Fruit fly (Drosophila melanogaster): ENCODE results near the gene CG31145.
A peak's percentile ranks its signal among the peaks of the same experiment; 100 is the strongest.

Gene CG31145

dm6 chr3R:23669401-23670216 is at the start of gene CG31145:
Gene CG31145, minus strand, starts transcription at chr3R:23669659.
- TF ChIP-seq tai (GFP tag; optimal IDR thresholded peaks at IDR 0.05): peak; percentile 96
- TF ChIP-seq pan (optimal IDR thresholded peaks at IDR 0.05): no peak
- TF ChIP-seq dsf (GFP tag; optimal IDR thresholded peaks at IDR 0.05; ENCODE audit: borderline replicate concordance): peak; percentile 89
- peak; percentile 99 for TF ChIP-seq ey (GFP tag; optimal IDR thresholded peaks at IDR 0.05)
- peak; percentile 98 for TF ChIP-seq CG9705 (GFP tag; optimal IDR thresholded peaks at IDR 0.05)
- TF ChIP-seq woc (GFP tag; optimal IDR thresholded peaks at IDR 0.05): peak; percentile 98
- TF ChIP-seq Hr83 (GFP tag; optimal IDR thresholded peaks at IDR 0.05; ENCODE audit: poor library complexity, severe bottlenecking): peak; percentile 61
- peak; percentile 99 for TF ChIP-seq HLH106 (tag; optimal IDR thresholded peaks at IDR 0.05)
- TF ChIP-seq h (GFP tag; optimal IDR thresholded peaks at IDR 0.05): peak; percentile 99
- TF ChIP-seq Jra (GFP tag; optimal IDR thresholded peaks at IDR 0.05): peak; percentile 97
- peak; percentile 99 for TF ChIP-seq br (GFP tag; optimal IDR thresholded peaks at IDR 0.05)
- peak; percentile 92 for TF ChIP-seq CrebA (GFP tag; optimal IDR thresholded peaks at IDR 0.05; ENCODE audit: borderline replicate concordance)
- peak; percentile 96 for TF ChIP-seq brk (GFP tag; optimal IDR thresholded peaks at IDR 0.05)
- TF ChIP-seq Rel (GFP tag; optimal IDR thresholded peaks at IDR 0.05): peak; percentile 94
- TF ChIP-seq Rel (tag; optimal IDR thresholded peaks at IDR 0.05): peak; percentile 84
- TF ChIP-seq psq (GFP tag; optimal IDR thresholded peaks at IDR 0.05): peak; percentile 98
- TF ChIP-seq sage (GFP tag; optimal IDR thresholded peaks at IDR 0.05): peak; percentile 97
- no peak for TF ChIP-seq N (GFP tag; optimal IDR thresholded peaks at IDR 0.05)
- peak; percentile 99 for TF ChIP-seq OdsH (GFP tag; optimal IDR thresholded peaks at IDR 0.05)
- TF ChIP-seq Vsx2 (GFP tag; optimal IDR thresholded peaks at IDR 0.05; ENCODE audit: partially characterized antibody): peak; percentile 68
- TF ChIP-seq Hnf4 (GFP tag; optimal IDR thresholded peaks at IDR 0.05): peak; percentile 98
- no peak for TF ChIP-seq Hr78 (GFP tag; optimal IDR thresholded peaks at IDR 0.05)
- TF ChIP-seq sv (GFP tag; optimal IDR thresholded peaks at IDR 0.05): peak; percentile 100
- no peak for TF ChIP-seq jim (GFP tag; optimal IDR thresholded peaks at IDR 0.05)
- peak; percentile 99 for TF ChIP-seq Sp1 (GFP tag; optimal IDR thresholded peaks at IDR 0.05)
- TF ChIP-seq fru (GFP tag; optimal IDR thresholded peaks at IDR 0.05): peak; percentile 99
- TF ChIP-seq GATAd (GFP tag; optimal IDR thresholded peaks at IDR 0.05): peak; percentile 83
- peak; percentile 99 for TF ChIP-seq rgr (GFP tag; optimal IDR thresholded peaks at IDR 0.05)
- TF ChIP-seq usp (GFP tag; optimal IDR thresholded peaks at IDR 0.05): no peak
- TF ChIP-seq Dif (GFP tag; optimal IDR thresholded peaks at IDR 0.05; ENCODE audit: partially characterized antibody): peak; percentile 96
- TF ChIP-seq CG32264 (GFP tag; optimal IDR thresholded peaks at IDR 0.05): peak; percentile 98
- no peak for TF ChIP-seq Myc (optimal IDR thresholded peaks at IDR 0.05)
- peak; percentile 94 to 99 for TF ChIP-seq foxo (GFP tag; optimal IDR thresholded peaks at IDR 0.05)
- peak; percentile 100 for TF ChIP-seq dmrt93B (GFP tag; optimal IDR thresholded peaks at IDR 0.05)
- no peak for TF ChIP-seq Abd-B (GFP tag; optimal IDR thresholded peaks at IDR 0.05)
- TF ChIP-seq Mio (GFP tag; optimal IDR thresholded peaks at IDR 0.05): peak; percentile 91
- TF ChIP-seq lola (GFP tag; optimal IDR thresholded peaks at IDR 0.05): no peak
- peak; percentile 98 for TF ChIP-seq Dfd (GFP tag; optimal IDR thresholded peaks at IDR 0.05)
- peak; percentile 86 to 92 for TF ChIP-seq dl (GFP tag; optimal IDR thresholded peaks at IDR 0.05; ENCODE audit: insufficient read depth in 1 of 2, partially characterized antibody in 2 of 2)

- TF ChIP-seq CG32264 (GFP tag; optimal IDR thresholded peaks at IDR 0.05): no peak
- TF ChIP-seq dmrt93B (GFP tag; optimal IDR thresholded peaks at IDR 0.05): no peak
- no peak for TF ChIP-seq jim (GFP tag; optimal IDR thresholded peaks at IDR 0.05)
- TF ChIP-seq woc (GFP tag; optimal IDR thresholded peaks at IDR 0.05): no peak
- TF ChIP-seq usp (GFP tag; optimal IDR thresholded peaks at IDR 0.05): no peak
- no peak for TF ChIP-seq dl (GFP tag; optimal IDR thresholded peaks at IDR 0.05; ENCODE audit: insufficient read depth in 1 of 2, partially characterized antibody in 2 of 2)
- no peak for TF ChIP-seq Hnf4 (GFP tag; optimal IDR thresholded peaks at IDR 0.05)
- no peak for TF ChIP-seq rgr (GFP tag; optimal IDR thresholded peaks at IDR 0.05)
- TF ChIP-seq N (GFP tag; optimal IDR thresholded peaks at IDR 0.05): no peak
- no peak for TF ChIP-seq Mio (GFP tag; optimal IDR thresholded peaks at IDR 0.05)
- TF ChIP-seq ey (GFP tag; optimal IDR thresholded peaks at IDR 0.05): no peak
- no peak for TF ChIP-seq OdsH (GFP tag; optimal IDR thresholded peaks at IDR 0.05)
- TF ChIP-seq Vsx2 (GFP tag; optimal IDR thresholded peaks at IDR 0.05; ENCODE audit: partially characterized antibody): no peak
- no peak for TF ChIP-seq pan (optimal IDR thresholded peaks at IDR 0.05)
- no peak for TF ChIP-seq tai (GFP tag; optimal IDR thresholded peaks at IDR 0.05)
- no peak for TF ChIP-seq Sp1 (GFP tag; optimal IDR thresholded peaks at IDR 0.05)
- TF ChIP-seq Hr78 (GFP tag; optimal IDR thresholded peaks at IDR 0.05): no peak
- TF ChIP-seq Myc (optimal IDR thresholded peaks at IDR 0.05): no peak
- TF ChIP-seq sage (GFP tag; optimal IDR thresholded peaks at IDR 0.05): no peak
- no peak for TF ChIP-seq Dfd (GFP tag; optimal IDR thresholded peaks at IDR 0.05)
These were observed 49.0 kb upstream of the CG31145 start, which contains the start of gene nau for dm6 chr3R:23718297-23718941. Gene nau, minus strand, starts transcription at chr3R:23718357.

Measured in whole organism, wandering third instar larva.